Worm (Caenorhabditis elegans): ENCODE results near the gene col-140.

- no peak for TF ChIP-seq zip-8 (tag; optimal IDR thresholded peaks at IDR 0.05)
- TF ChIP-seq sptf-1 (tag; optimal IDR thresholded peaks at IDR 0.05): no peak
- no peak for TF ChIP-seq snpc-4 (tag; optimal IDR thresholded peaks at IDR 0.05)
- TF ChIP-seq ceh-83 (GFP tag; optimal IDR thresholded peaks at IDR 0.05): no peak
- TF ChIP-seq nhr-28 (tag; optimal IDR thresholded peaks at IDR 0.05): no peak
- no peak for TF ChIP-seq lin-13 (tag; optimal IDR thresholded peaks at IDR 0.05)
- TF ChIP-seq elt-1 (tag; optimal IDR thresholded peaks at IDR 0.05; ENCODE audit: borderline replicate concordance, insufficient read depth): no peak
- no peak for TF ChIP-seq mab-5 (tag; optimal IDR thresholded peaks at IDR 0.05)
- no peak for TF ChIP-seq pha-4 (tag; optimal IDR thresholded peaks at IDR 0.05)
- TF ChIP-seq ztf-11 (tag; optimal IDR thresholded peaks at IDR 0.05): no peak
Observed at ce11 chrV:5835979-5836615, 537 bp downstream of the col-140 start.

Measured in whole organism, mixed stage, embryonic.